Worm (Caenorhabditis elegans) whole organism, early embryonic: ENCODE measurements around the gene let-858.

ENCODE experiments used
- B0310.2 ChIP-seq: sonication (generic microtip); optimal IDR thresholded peaks from 2 replicates; lab custom pipeline; 2016; ENCODE audit warnings: mild to moderate bottlenecking, missing genetic modification characterization, missing compliant biosample characterization
- F13C5.2 ChIP-seq: sonication (generic microtip); optimal IDR thresholded peaks from 2 replicates; lab custom pipeline; 2017; ENCODE audit warnings: mild to moderate bottlenecking, missing genetic modification characterization, inconsistent platforms, missing compliant biosample characterization
- aly-1 ChIP-seq: sonication (generic microtip); optimal IDR thresholded peaks from 2 replicates; lab custom pipeline; 2016; ENCODE audit warnings: missing genetic modification characterization, missing compliant biosample characterization
- ama-1 ChIP-seq: fragments of 150-350 bp; optimal IDR thresholded peaks from 2 replicates; lab custom pipeline; 2014
- ceh-13 ChIP-seq: fragments of 200-800 bp; sonication (Bioruptor generic); optimal IDR thresholded peaks from 2 replicates; lab custom pipeline; 2018; ENCODE audit warnings: mild to moderate bottlenecking, missing genetic modification characterization, missing compliant biosample characterization
- ceh-36 ChIP-seq: sonication (generic microtip); optimal IDR thresholded peaks from 2 replicates; lab custom pipeline; 2016; ENCODE audit warnings: missing genetic modification characterization, inconsistent platforms, missing compliant biosample characterization
- ets-7 ChIP-seq: sonication (generic microtip); optimal IDR thresholded peaks from 2 replicates; lab custom pipeline; 2016; ENCODE audit warnings: missing genotype, missing genetic modification characterization, missing compliant biosample characterization
- flt-1 ChIP-seq: fragments of 200-800 bp; sonication (Bioruptor generic); IDR thresholded peaks from 2 replicates; pipeline ENCODE4 v1.3.6; 2022; ENCODE audit warnings: missing genetic modification characterization, missing compliant biosample characterization
- hmbx-1 ChIP-seq: sonication (generic microtip); optimal IDR thresholded peaks from 2 replicates; lab custom pipeline; 2016; ENCODE audit warnings: mild to moderate bottlenecking, missing genetic modification characterization, missing compliant biosample characterization
- hmg-4 ChIP-seq: fragments of 200-800 bp; sonication (Bioruptor generic); optimal IDR thresholded peaks from 2 replicates; lab custom pipeline; 2018; ENCODE audit warnings: mild to moderate bottlenecking, missing genetic modification characterization, missing compliant biosample characterization
- hnd-1 ChIP-seq: sonication (generic microtip); optimal IDR thresholded peaks from 2 replicates; lab custom pipeline; 2016; ENCODE audit warnings: missing genetic modification characterization, missing compliant biosample characterization
- pes-1 ChIP-seq: fragments of 200-800 bp; sonication (Bioruptor generic); IDR thresholded peaks from 2 replicates; pipeline ENCODE4 v1.3.6; 2022; ENCODE audit warnings: missing genetic modification reagents, missing genetic modification characterization, missing compliant biosample characterization
- scrt-1 ChIP-seq: fragments of 200-800 bp; sonication (Bioruptor generic); IDR thresholded peaks from 2 replicates; pipeline ENCODE4 v1.3.6; 2022; ENCODE audit warnings: missing genetic modification characterization, missing compliant biosample characterization
- sea-1 ChIP-seq: fragments of 200-800 bp; sonication (Bioruptor generic); conservative IDR thresholded peaks from 2 replicates; pipeline ENCODE4 v1.3.6; 2022; ENCODE audit warnings: missing genetic modification characterization, missing compliant biosample characterization
- tbx-11 ChIP-seq: fragments of 200-800 bp; sonication (Bioruptor generic); IDR thresholded peaks from 2 replicates; pipeline ENCODE4 v1.3.6; 2022; ENCODE audit warnings: missing genetic modification characterization, missing compliant biosample characterization
- tbx-37 ChIP-seq: fragments of 200-800 bp; sonication (Bioruptor generic); conservative IDR thresholded peaks from 2 replicates; pipeline ENCODE4 v1.3.6; 2022; ENCODE audit warnings: missing genetic modification reagents, missing genetic modification characterization, missing compliant biosample characterization
- tra-4 ChIP-seq: sonication (generic microtip); optimal IDR thresholded peaks from 2 replicates; lab custom pipeline; 2017; ENCODE audit warnings: missing genetic modification characterization, missing compliant biosample characterization

let-858 gene

DNA sequence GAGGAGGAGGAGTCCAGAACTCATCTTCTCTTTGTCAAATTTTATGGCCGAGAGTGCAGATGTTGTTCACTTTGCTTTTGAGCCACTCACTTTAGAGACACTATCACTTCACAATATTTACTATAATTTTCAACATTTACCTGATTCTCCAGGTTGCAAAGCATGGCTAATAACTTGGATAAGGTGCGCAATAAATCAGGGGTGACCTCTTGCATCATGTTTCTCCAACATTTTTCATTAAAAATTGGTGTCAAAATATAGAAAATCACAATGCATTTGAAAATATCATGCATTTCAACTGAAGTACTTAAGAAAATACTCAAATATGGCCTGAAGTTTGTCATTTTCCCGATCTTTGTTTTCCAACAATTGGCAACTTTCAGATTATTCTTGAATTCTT is 26.6 kb upstream of the let-858 start:
- no peak for TF ChIP-seq ama-1 (lab: Kevin White, UChicago)
- no peak for TF ChIP-seq aly-1 (tag; lab: Kevin White, UChicago)
- TF ChIP-seq scrt-1 (GFP tag; lab: Robert Waterston, UW), result no peak
- no peak for TF ChIP-seq tbx-11 (GFP tag; lab: Robert Waterston, UW)
- TF ChIP-seq ets-7 (tag; lab: Kevin White, UChicago), result no peak
- no peak for TF ChIP-seq ceh-13 (GFP tag; lab: Kevin White, UChicago)
- no peak for TF ChIP-seq hmg-4 (GFP tag; lab: Kevin White, UChicago)
- no peak for TF ChIP-seq ceh-36 (tag; lab: Kevin White, UChicago)
- no peak for TF ChIP-seq tbx-37 (GFP tag; lab: Robert Waterston, UW)
- TF ChIP-seq sea-1 (GFP tag; lab: Robert Waterston, UW), result no peak
- no peak for TF ChIP-seq hmbx-1 (tag; lab: Kevin White, UChicago)
- TF ChIP-seq pes-1 (GFP tag; lab: Robert Waterston, UW), result no peak
- TF ChIP-seq F13C5.2 (tag; lab: Kevin White, UChicago), result no peak
- no peak for TF ChIP-seq hnd-1 (tag; lab: Kevin White, UChicago)

DNA sequence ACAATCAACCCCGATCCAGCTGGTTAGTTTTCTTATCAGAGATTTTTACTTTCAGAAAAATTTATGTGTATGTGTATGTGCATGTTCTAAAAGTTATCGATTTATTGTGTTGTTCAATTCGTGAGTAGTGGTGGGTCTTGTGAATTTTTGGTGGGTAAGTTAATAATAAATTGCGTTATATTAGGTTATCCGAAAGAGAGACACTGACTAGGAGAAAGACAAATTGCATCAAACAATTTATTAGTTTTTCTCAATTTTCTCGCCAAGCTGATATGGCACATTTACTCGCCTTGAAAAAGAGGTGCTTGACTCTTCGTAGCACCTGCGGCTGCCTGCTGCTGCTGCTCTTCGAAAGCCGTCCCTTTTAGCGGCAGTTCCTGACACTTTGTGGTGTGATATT is 23.1 kb upstream of the let-858 start:
- TF ChIP-seq scrt-1 (GFP tag; lab: Robert Waterston, UW) (no peak), tbx-37 (GFP tag; lab: Robert Waterston, UW) (no peak), F13C5.2 (tag; lab: Kevin White, UChicago) (no peak), pes-1 (GFP tag; lab: Robert Waterston, UW) (no peak), ets-7 (tag; lab: Kevin White, UChicago) (no peak), flt-1 (no peak), hnd-1 (tag; lab: Kevin White, UChicago) (no peak), ceh-36 (tag; lab: Kevin White, UChicago) (no peak), hmbx-1 (tag; lab: Kevin White, UChicago) (no peak), sea-1 (GFP tag; lab: Robert Waterston, UW) (no peak), ceh-13 (GFP tag; lab: Kevin White, UChicago) (no peak), tra-4 (tag; lab: Kevin White, UChicago) (no peak), ama-1 (lab: Kevin White, UChicago) (no peak), tbx-11 (GFP tag; lab: Robert Waterston, UW) (no peak)

DNA sequence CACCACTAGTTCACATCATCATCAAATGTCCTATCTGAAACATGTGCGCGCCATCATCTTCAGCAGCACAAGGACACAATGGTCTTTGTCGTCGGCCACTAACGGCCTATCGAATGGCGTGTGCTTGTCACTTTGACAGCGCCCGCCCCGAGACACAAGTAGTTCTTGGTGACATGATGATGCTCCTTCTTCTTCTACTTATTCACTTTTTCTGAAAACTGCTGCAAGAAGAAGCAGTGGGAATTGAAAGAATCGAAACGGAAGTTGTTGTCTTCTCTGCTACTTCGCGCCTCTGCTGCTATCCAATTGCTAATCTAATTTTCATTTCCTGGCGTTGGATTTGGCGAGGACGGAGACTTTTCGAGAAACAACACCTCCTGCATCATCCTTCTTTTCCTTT is 17.8 kb upstream of the let-858 start:
- TF ChIP-seq tra-4 (tag; lab: Kevin White, UChicago) (no peak), B0310.2 (tag; lab: Kevin White, UChicago) (no peak), aly-1 (tag; lab: Kevin White, UChicago) (no peak), hmg-4 (GFP tag; lab: Kevin White, UChicago) (no peak), scrt-1 (GFP tag; lab: Robert Waterston, UW) (no peak), ets-7 (tag; lab: Kevin White, UChicago) (no peak), flt-1 (no peak), ceh-13 (GFP tag; lab: Kevin White, UChicago) (no peak), ceh-36 (tag; lab: Kevin White, UChicago) (no peak), hmbx-1 (tag; lab: Kevin White, UChicago) (no peak)

DNA sequence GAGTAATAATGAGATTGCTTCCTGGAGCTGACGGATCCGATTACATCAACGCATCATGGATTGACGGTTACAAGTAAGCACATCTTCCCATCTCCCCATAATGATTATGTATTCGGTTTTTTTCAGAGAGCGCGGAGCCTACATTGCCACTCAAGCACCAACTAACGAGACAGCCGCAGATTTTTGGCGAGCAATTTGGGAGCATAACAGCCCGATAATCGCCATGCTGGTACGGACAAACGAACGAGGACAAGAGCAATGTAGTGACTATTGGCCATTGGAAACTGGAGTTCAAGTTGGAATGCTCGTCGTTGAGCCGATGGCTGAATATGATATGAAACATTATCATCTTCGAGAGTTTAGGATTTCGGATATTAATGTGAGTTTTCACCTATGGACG is 11.3 kb upstream of the let-858 start:
- no peak for TF ChIP-seq ets-7 (tag; lab: Kevin White, UChicago)
- no peak for TF ChIP-seq hnd-1 (tag; lab: Kevin White, UChicago)
- TF ChIP-seq scrt-1 (GFP tag; lab: Robert Waterston, UW), result no peak

DNA sequence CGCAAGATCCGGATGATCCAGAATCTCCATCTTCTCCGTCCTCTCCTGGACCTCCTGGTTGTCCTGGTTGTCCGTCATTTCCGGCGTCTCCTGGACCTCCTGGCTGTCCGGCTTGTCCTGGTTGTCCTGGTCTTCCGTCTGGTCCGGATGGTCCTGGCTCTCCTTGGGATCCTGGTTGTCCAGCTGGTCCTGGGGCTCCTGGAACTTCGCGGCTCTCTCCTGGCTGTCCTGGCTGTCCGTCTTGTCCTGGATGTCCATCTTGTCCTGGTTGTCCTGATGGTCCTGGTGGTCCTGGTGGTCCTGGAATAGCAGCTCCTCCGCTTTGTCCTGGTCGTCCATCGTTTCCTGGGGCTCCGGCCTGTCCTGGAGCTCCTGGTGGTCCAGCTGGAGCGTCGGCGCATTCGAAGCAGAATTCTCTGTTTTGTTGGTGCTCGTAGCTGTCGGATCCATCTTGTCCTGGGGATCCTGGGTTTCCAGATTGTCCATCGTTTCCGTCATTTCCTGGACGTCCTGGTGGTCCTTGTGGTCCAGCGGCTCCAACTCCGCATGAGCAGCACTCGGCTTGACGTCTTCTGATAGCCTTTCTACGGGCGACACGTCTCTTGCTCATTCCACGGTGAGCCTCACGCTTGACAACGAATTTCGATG is 9.5 kb upstream of the let-858 start:
- TF ChIP-seq hmbx-1 (tag; lab: Kevin White, UChicago) (no peak), scrt-1 (GFP tag; lab: Robert Waterston, UW) (0 out of 2 replicates have a peak, but pooled peaks have one; percentile 19)

DNA sequence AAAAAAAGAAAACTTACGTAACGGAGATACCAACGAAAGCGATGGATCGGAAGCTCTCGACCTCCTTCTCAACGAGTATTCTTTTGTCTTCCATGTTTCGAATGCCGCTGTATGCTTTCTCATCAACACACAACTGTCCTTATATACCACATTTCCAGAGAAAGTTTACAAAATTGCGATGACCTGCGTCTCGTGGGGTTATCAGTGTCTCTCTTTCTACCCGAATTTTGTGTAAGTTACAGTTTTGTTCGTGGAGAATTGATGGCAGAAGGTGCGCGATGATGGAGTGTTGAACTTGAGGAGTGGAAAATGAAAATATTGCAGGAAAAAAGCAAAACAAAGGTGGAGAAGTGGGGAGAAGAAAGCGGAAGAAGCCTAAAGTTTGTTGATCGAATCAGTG is 8.5 kb upstream of the let-858 start, which contains the start of gene col-81:
TSS of gene col-81 (minus strand) at position 101 of the 400 bp plus-strand sequence.
- TF ChIP-seq pes-1 (GFP tag; lab: Robert Waterston, UW) (no peak), ceh-13 (GFP tag; lab: Kevin White, UChicago) (no peak), sea-1 (GFP tag; lab: Robert Waterston, UW) (no peak), hmg-4 (GFP tag; lab: Kevin White, UChicago) (no peak), scrt-1 (GFP tag; lab: Robert Waterston, UW) (no peak), ets-7 (tag; lab: Kevin White, UChicago) (no peak), F13C5.2 (tag; lab: Kevin White, UChicago) (no peak)

DNA sequence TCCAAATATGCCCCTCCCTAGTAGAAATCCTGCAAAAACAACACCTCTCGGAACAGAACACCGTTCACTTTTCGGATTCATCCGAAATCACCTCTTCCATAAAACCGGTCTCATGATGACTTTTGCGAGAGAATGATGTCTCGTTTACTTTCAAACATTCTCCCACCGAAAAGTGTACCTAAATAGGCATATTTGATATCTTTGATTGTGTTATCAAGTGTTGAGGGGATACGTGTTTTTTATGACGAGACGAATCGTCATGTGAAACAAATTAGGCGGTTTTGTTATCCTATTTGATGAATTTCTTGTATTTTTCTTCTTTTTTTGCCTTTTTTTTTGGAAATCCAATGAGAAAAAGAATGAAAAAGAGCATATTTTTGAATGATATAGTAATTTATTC is 7.0 kb upstream of the let-858 start:
- no peak for TF ChIP-seq ceh-36 (tag; lab: Kevin White, UChicago)
- no peak for TF ChIP-seq scrt-1 (GFP tag; lab: Robert Waterston, UW)
- TF ChIP-seq flt-1, result no peak
- no peak for TF ChIP-seq hnd-1 (tag; lab: Kevin White, UChicago)
- TF ChIP-seq ceh-13 (GFP tag; lab: Kevin White, UChicago), result no peak
- no peak for TF ChIP-seq sea-1 (GFP tag; lab: Robert Waterston, UW)
- TF ChIP-seq F13C5.2 (tag; lab: Kevin White, UChicago), result no peak
- TF ChIP-seq pes-1 (GFP tag; lab: Robert Waterston, UW), result no peak
- TF ChIP-seq tbx-11 (GFP tag; lab: Robert Waterston, UW), result no peak
- no peak for TF ChIP-seq ets-7 (tag; lab: Kevin White, UChicago)
- no peak for TF ChIP-seq ama-1 (lab: Kevin White, UChicago)
- no peak for TF ChIP-seq tra-4 (tag; lab: Kevin White, UChicago)
- no peak for TF ChIP-seq hmbx-1 (tag; lab: Kevin White, UChicago)
- TF ChIP-seq hmg-4 (GFP tag; lab: Kevin White, UChicago), result no peak
